Fruit fly (Drosophila melanogaster) whole organism, embryonic: Measurements from ENCODE around the gene CG32073.

Experiments used
- Atf-2 ChIP-seq: fragments of 200-800 bp; sonication (Bioruptor generic); optimal IDR thresholded peaks from 2 replicates; lab custom pipeline; 2016; ENCODE audit warnings: missing biosample characterization, missing genetic modification characterization
- Atf6 ChIP-seq: fragments of 200-800 bp; sonication (Bioruptor generic); IDR thresholded peaks from 2 replicates; pipeline ENCODE4 v1.3.6; 2022; ENCODE audit warnings: missing biosample characterization, missing genetic modification characterization
- Bteb2 ChIP-seq: fragments of 200-800 bp; sonication (Bioruptor generic); optimal IDR thresholded peaks from 2 replicates; lab custom pipeline; 2016; ENCODE audit warnings: missing biosample characterization, missing genetic modification characterization
- CG10959 ChIP-seq: fragments of 200-800 bp; sonication (Bioruptor generic); IDR thresholded peaks from 2 replicates; pipeline ENCODE4 v1.3.6; 2022; ENCODE audit warnings: missing biosample characterization, missing genetic modification characterization
- CG11085 ChIP-seq: fragments of 200-800 bp; sonication (Bioruptor generic); IDR thresholded peaks from 2 replicates; pipeline ENCODE4 v1.3.6; 2022; ENCODE audit warnings: missing biosample characterization, missing genetic modification characterization
- CG11247 ChIP-seq: fragments of 200-800 bp; sonication (Bioruptor generic); IDR thresholded peaks from 2 replicates; pipeline ENCODE4 v1.3.6; 2022; ENCODE audit warnings: missing biosample characterization, missing genetic modification characterization
- CG13296 ChIP-seq: fragments of 200-800 bp; sonication (Bioruptor generic); optimal IDR thresholded peaks from 3 replicates; lab custom pipeline; 2018; ENCODE audit warnings: missing biosample characterization, mild to moderate bottlenecking, missing genetic modification characterization
- CG15073 ChIP-seq: fragments of 200-800 bp; sonication (Bioruptor generic); optimal IDR thresholded peaks from 2 replicates; lab custom pipeline; 2016; ENCODE audit warnings: missing biosample characterization, missing genetic modification characterization
- CG17912 ChIP-seq: fragments of 200-800 bp; sonication (Bioruptor generic); optimal IDR thresholded peaks from 2 replicates; lab custom pipeline; 2018; ENCODE audit warnings: missing biosample characterization, mild to moderate bottlenecking, missing genetic modification characterization
- CG1832 ChIP-seq: fragments of 200-800 bp; sonication (Bioruptor generic); optimal IDR thresholded peaks from 2 replicates; lab custom pipeline; 2017; ENCODE audit warnings: missing biosample characterization, mild to moderate bottlenecking, missing genetic modification characterization, inconsistent platforms
- CG18764 ChIP-seq: fragments of 200-800 bp; sonication (Bioruptor generic); optimal IDR thresholded peaks from 3 replicates; lab custom pipeline; 2016; ENCODE audit warnings: missing biosample characterization, missing genetic modification characterization
- CG31441 ChIP-seq: fragments of 200-800 bp; sonication (Bioruptor generic); IDR thresholded peaks from 2 replicates; pipeline ENCODE4 v1.3.6; 2022; ENCODE audit warnings: missing biosample characterization, missing genetic modification characterization
- CG4820 ChIP-seq: fragments of 200-800 bp; sonication (Bioruptor generic); optimal IDR thresholded peaks from 3 replicates; lab custom pipeline; 2016; ENCODE audit warnings: missing biosample characterization, missing genetic modification characterization
- CG7271 ChIP-seq: fragments of 200-800 bp; sonication (Bioruptor generic); optimal IDR thresholded peaks from 2 replicates; lab custom pipeline; 2018; ENCODE audit warnings: missing biosample characterization, mild to moderate bottlenecking, missing genetic modification characterization, moderate library complexity
- CG7928 ChIP-seq: fragments of 200-800 bp; sonication (Bioruptor generic); optimal IDR thresholded peaks from 2 replicates; lab custom pipeline; 2017; ENCODE audit warnings: missing biosample characterization, mild to moderate bottlenecking, missing genetic modification characterization
- CG9727 ChIP-seq: fragments of 200-800 bp; sonication (Bioruptor generic); optimal IDR thresholded peaks from 3 replicates; lab custom pipeline; 2017; ENCODE audit warnings: missing biosample characterization, mild to moderate bottlenecking, missing genetic modification characterization
- Dip3 ChIP-seq: fragments of 200-800 bp; sonication (Bioruptor generic); optimal IDR thresholded peaks from 3 replicates; lab custom pipeline; 2016; ENCODE audit warnings: missing biosample characterization, missing genetic modification characterization
- Doc2 ChIP-seq: fragments of 200-800 bp; sonication (Bioruptor generic); IDR thresholded peaks from 2 replicates; pipeline ENCODE4 v1.3.6; 2022; ENCODE audit warnings: missing biosample characterization, missing genetic modification characterization
- Dref ChIP-seq: fragments of 200-800 bp; sonication (Bioruptor generic); IDR thresholded peaks from 2 replicates; pipeline ENCODE4 v1.3.6; 2022; ENCODE audit warnings: missing biosample characterization, missing genetic modification characterization
- E2f1 ChIP-seq: fragments of 200-800 bp; sonication (Bioruptor generic); IDR thresholded peaks from 2 replicates; pipeline ENCODE4 v1.3.6; 2022; ENCODE audit warnings: missing biosample characterization, missing genetic modification characterization
- Eip74EF ChIP-seq, 2 experiments: fragments of 200-800 bp in 1 of 2; fragments of >200 bp in 1 of 2; sonication (Bioruptor generic) in 1 of 2; optimal IDR thresholded peaks; 2 replicates each; lab custom pipeline; 2017 to 2019; ENCODE audit warnings: missing biosample characterization in 2 of 2, missing genetic modification characterization in 2 of 2, mild to moderate bottlenecking in 1 of 2, moderate library complexity in 1 of 2
- HLH3B ChIP-seq: fragments of 200-800 bp; sonication (Bioruptor generic); IDR thresholded peaks from 2 replicates; pipeline ENCODE4 v1.3.6; 2022; ENCODE audit warnings: missing biosample characterization, missing genetic modification characterization
- HLHmδ ChIP-seq: fragments of 200-800 bp; sonication (Bioruptor generic); optimal IDR thresholded peaks from 2 replicates; lab custom pipeline; 2018; ENCODE audit warnings: missing biosample characterization, mild to moderate bottlenecking, missing genetic modification characterization, moderate library complexity
- HmgZ ChIP-seq: fragments of 200-800 bp; sonication (Bioruptor generic); optimal IDR thresholded peaks from 2 replicates; lab custom pipeline; 2018; ENCODE audit warnings: missing biosample characterization, mild to moderate bottlenecking, missing genetic modification characterization
- Hr51 ChIP-seq, 2 experiments: fragments of 200-800 bp; sonication (Bioruptor generic); optimal IDR thresholded peaks; 2 replicates in 1 of 2; 3 replicates in 1 of 2; lab custom pipeline; 2016 to 2018; ENCODE audit warnings: missing biosample characterization in 2 of 2, missing genetic modification characterization in 2 of 2, mild to moderate bottlenecking in 1 of 2, moderate library complexity in 1 of 2
- Lpt ChIP-seq: fragments of >200 bp; optimal IDR thresholded peaks from 2 replicates; lab custom pipeline; 2018; ENCODE audit warnings: missing biosample characterization, missing genetic modification characterization
- MESR4 ChIP-seq: fragments of 200-800 bp; sonication (Bioruptor generic); optimal IDR thresholded peaks from 2 replicates; lab custom pipeline; 2018; ENCODE audit warnings: missing biosample characterization, mild to moderate bottlenecking, missing genetic modification characterization, moderate library complexity
- MTF-1 ChIP-seq: fragments of 200-800 bp; sonication (Bioruptor generic); optimal IDR thresholded peaks from 2 replicates; lab custom pipeline; 2018; ENCODE audit warnings: missing biosample characterization, mild to moderate bottlenecking, missing genetic modification characterization, borderline replicate concordance
- Med ChIP-seq: fragments of 200-800 bp; sonication (Bioruptor generic); peaks from one replicate; lab custom pipeline; 2016; ENCODE audit warnings: missing biosample characterization, missing genetic modification characterization, mild to moderate bottlenecking, inconsistent platforms, moderate library complexity
- Sox100B ChIP-seq: fragments of 200-800 bp; sonication (Bioruptor generic); optimal IDR thresholded peaks from 3 replicates; lab custom pipeline; 2018; ENCODE audit warnings: missing biosample characterization, mild to moderate bottlenecking, missing genetic modification characterization
- Xrp1 ChIP-seq: fragments of 200-800 bp; sonication (Bioruptor generic); IDR thresholded peaks from 2 replicates; pipeline ENCODE4 v1.3.6; 2022; ENCODE audit warnings: missing biosample characterization, missing genetic modification characterization
- ase ChIP-seq: fragments of 200-800 bp; sonication (Bioruptor generic); IDR thresholded peaks from 3 replicates; pipeline ENCODE4 v1.3.6; 2022; ENCODE audit warnings: missing biosample characterization, missing genetic modification characterization
- ci ChIP-seq: fragments of 200-800 bp; sonication (Bioruptor generic); IDR thresholded peaks from 3 replicates; pipeline ENCODE4 v1.3.6; 2022; ENCODE audit warnings: missing biosample characterization, missing genetic modification characterization
- dan ChIP-seq: fragments of 200-800 bp; sonication (Bioruptor generic); IDR thresholded peaks from 2 replicates; pipeline ENCODE4 v1.3.6; 2022; ENCODE audit warnings: missing biosample characterization, missing genetic modification characterization
- eyg ChIP-seq: fragments of 200-800 bp; sonication (Bioruptor generic); optimal IDR thresholded peaks from 3 replicates; lab custom pipeline; 2016; ENCODE audit warnings: missing biosample characterization, missing genetic modification characterization
- grau ChIP-seq: fragments of 200-800 bp; optimal IDR thresholded peaks from 3 replicates; lab custom pipeline; 2019; ENCODE audit warnings: missing biosample characterization, mild to moderate bottlenecking, missing genetic modification characterization, moderate library complexity
- gt ChIP-seq: fragments of 200-800 bp; sonication (Bioruptor generic); IDR thresholded peaks from 2 replicates; pipeline ENCODE4 v1.3.6; 2022; ENCODE audit warnings: missing biosample characterization, missing genetic modification characterization
- jigr1 ChIP-seq: fragments of 200-800 bp; sonication (Bioruptor generic); IDR thresholded peaks from 3 replicates; pipeline ENCODE4 v1.3.6; 2022; ENCODE audit warnings: missing biosample characterization, missing genetic modification characterization
- ken ChIP-seq: fragments of 200-800 bp; sonication (Bioruptor generic); IDR thresholded peaks from 3 replicates; pipeline ENCODE4 v1.3.6; 2022; ENCODE audit warnings: missing biosample characterization, missing genetic modification characterization
- lbe ChIP-seq: fragments of 200-800 bp; sonication (Bioruptor generic); optimal IDR thresholded peaks from 2 replicates; lab custom pipeline; 2016; ENCODE audit warnings: missing biosample characterization, mild to moderate bottlenecking, missing genetic modification characterization
- mld ChIP-seq: fragments of 200-800 bp; sonication (Bioruptor generic); IDR thresholded peaks from 3 replicates; pipeline ENCODE4 v1.3.6; 2022; ENCODE audit warnings: missing biosample characterization, missing genetic modification characterization; ENCODE audit not compliant: partially characterized antibody
- nom ChIP-seq: fragments of 200-800 bp; sonication (Bioruptor generic); optimal IDR thresholded peaks from 2 replicates; lab custom pipeline; 2017; ENCODE audit warnings: missing biosample characterization, missing genetic modification characterization, mild to moderate bottlenecking, moderate library complexity, missing genetic modification reagents
- onecut ChIP-seq: fragments of 200-800 bp; sonication (Bioruptor generic); IDR thresholded peaks from 2 replicates; pipeline ENCODE4 v1.3.6; 2022; ENCODE audit warnings: missing biosample characterization, missing genetic modification characterization
- pan ChIP-seq, 4 experiments: fragments of >200 bp in 3 of 4; fragments of 200-800 bp in 1 of 4; sonication (Bioruptor generic) in 1 of 4; optimal IDR thresholded peaks in 3 of 4; IDR thresholded peaks in 1 of 4; 2 replicates each; pipeline versions ENCODE4 v1.3.6 to Lab custom; 2017 to 2022; ENCODE audit warnings: missing biosample characterization in 2 of 4, missing genetic modification characterization in 2 of 4, mixed read lengths in 1 of 4
- phol ChIP-seq: fragments of 200-800 bp; sonication (Bioruptor generic); optimal IDR thresholded peaks from 3 replicates; lab custom pipeline; 2018; ENCODE audit warnings: missing biosample characterization, mild to moderate bottlenecking, missing genetic modification characterization, moderate library complexity
- psq ChIP-seq: fragments of 200-800 bp; sonication (Bioruptor generic); optimal IDR thresholded peaks from 2 replicates; lab custom pipeline; 2017; ENCODE audit warnings: missing biosample characterization, missing genetic modification characterization
- salm ChIP-seq: fragments of 200-800 bp; sonication (Bioruptor generic); optimal IDR thresholded peaks from 2 replicates; lab custom pipeline; 2018; ENCODE audit warnings: missing biosample characterization, mild to moderate bottlenecking, missing genetic modification characterization
- sisA ChIP-seq: fragments of 200-800 bp; sonication (Bioruptor generic); IDR thresholded peaks from 2 replicates; pipeline ENCODE4 v1.3.6; 2022; ENCODE audit warnings: missing biosample characterization, missing genetic modification characterization

CG32073 gene

dm6 chr3L:11069764-11070163, 37.6 kb downstream of the CG32073 start, which contains the start of gene CG6310:
Gene CG6310, minus strand, starts transcription at chr3L:11069864.
- peak; percentile 75 for TF ChIP-seq CG15073
- TF ChIP-seq CG9727 (GFP tag; lab: Kevin White, UChicago), result no peak
- no peak for TF ChIP-seq ken (GFP tag; lab: Robert Waterston, UW)
- no peak for TF ChIP-seq onecut (GFP tag; lab: Robert Waterston, UW)
- no peak for TF ChIP-seq Atf-2 (GFP tag; lab: Kevin White, UChicago)
- TF ChIP-seq CG18764, result no peak
- TF ChIP-seq Med (GFP tag; lab: Kevin White, UChicago), result peak; percentile 45
- 0 out of 2 replicates have a peak, but pooled peaks have one; percentile 20 for TF ChIP-seq Atf6 (GFP tag; lab: Robert Waterston, UW)

dm6 chr3L:11065850-11066249, 41.5 kb downstream of the CG32073 start:
- TF ChIP-seq CG7271 (tag; lab: Kevin White, UChicago) (no peak), CG13296 (GFP tag; lab: Kevin White, UChicago) (peak; percentile 48), CG11247 (GFP tag; lab: Robert Waterston, UW) (no peak), phol (no peak), nom (peak; percentile 48), grau (tag; lab: Kevin White, UChicago) (no peak), HLHmδ (GFP tag; lab: Kevin White, UChicago) (no peak), ci (GFP tag; lab: Robert Waterston, UW) (0 out of 3 replicates have a peak, but pooled peaks have one; percentile 25), Xrp1 (GFP tag; lab: Robert Waterston, UW) (no peak), Doc2 (no peak), CG31441 (GFP tag; lab: Robert Waterston, UW) (no peak), mld (GFP tag; lab: Robert Waterston, UW) (no peak), Med (GFP tag; lab: Kevin White, UChicago) (peak; percentile 64), CG10959 (GFP tag; lab: Robert Waterston, UW) (no peak), HLH3B (no peak), CG7928 (GFP tag; lab: Kevin White, UChicago) (no peak)

- peak; percentile 56 for TF ChIP-seq psq (GFP tag; lab: Kevin White, UChicago)
- TF ChIP-seq Sox100B, result peak; percentile 77
- no peak for TF ChIP-seq Dref (GFP tag; lab: Robert Waterston, UW)
- TF ChIP-seq Eip74EF (GFP tag; optimal IDR thresholded peaks at IDR 0.05; lab: Kevin White, UChicago), result peak in 1 of 2 experiments; percentile 35
- peak; percentile 86 for TF ChIP-seq ase (GFP tag; lab: Robert Waterston, UW)
- peak; percentile 87 for TF ChIP-seq Bteb2 (GFP tag; lab: Kevin White, UChicago)
- TF ChIP-seq Lpt (GFP tag; lab: Kevin White, UChicago), result no peak
- peak; percentile 76 for TF ChIP-seq eyg (GFP tag; lab: Kevin White, UChicago)
- peak; percentile 55; the same call in 1 of the 2 replicates for TF ChIP-seq dan (GFP tag; lab: Robert Waterston, UW)
- TF ChIP-seq HmgZ (tag; lab: Kevin White, UChicago), result peak; percentile 92
- TF ChIP-seq salm, result peak; percentile 24
- TF ChIP-seq gt (GFP tag; lab: Robert Waterston, UW), result peak; percentile 75; the same call in 1 of the 2 replicates
- no peak for TF ChIP-seq CG1832 (GFP tag; lab: Kevin White, UChicago)
- peak; percentile 88 for TF ChIP-seq grau (tag; lab: Kevin White, UChicago)
- TF ChIP-seq Hr51 (GFP tag; optimal IDR thresholded peaks at IDR 0.05; lab: Kevin White, UChicago), result peak; percentile 83 to 93
- TF ChIP-seq E2f1 (GFP tag; lab: Robert Waterston, UW), result peak; percentile 90
- no peak for TF ChIP-seq MTF-1 (GFP tag; lab: Kevin White, UChicago)
- peak; percentile 92 for TF ChIP-seq sisA (GFP tag; lab: Robert Waterston, UW)
- TF ChIP-seq MESR4 (GFP tag; lab: Kevin White, UChicago), result peak; percentile 57
- TF ChIP-seq CG4820 (GFP tag; lab: Kevin White, UChicago), result peak; percentile 78
- peak; percentile 51; the same call in 1 of the 3 replicates for TF ChIP-seq jigr1
- peak; percentile 41 for TF ChIP-seq CG17912 (GFP tag; lab: Kevin White, UChicago)
- peak; percentile 64 for TF ChIP-seq CG11085 (GFP tag; lab: Robert Waterston, UW)
- TF ChIP-seq Dip3 (GFP tag; lab: Kevin White, UChicago), result peak; percentile 91
- peak; percentile 73 for TF ChIP-seq lbe
- TF ChIP-seq pan (optimal IDR thresholded peaks at IDR 0.05; lab: Kevin White, UChicago), result no peak
- peak in 1 of 2 experiments; percentile 92 for TF ChIP-seq pan (GFP tag; optimal IDR thresholded peaks at IDR 0.05 in 1 of 2, IDR thresholded peaks at IDR 0.05 in 1 of 2)
These were observed 42.7 kb downstream of the CG32073 start, which contains the start of the genes CG32075, CG45101 and SuUR for dm6 chr3L:11064689-11065088. Gene CG32075, minus strand, starts transcription at chr3L:11064941. Gene CG45101, plus strand, starts transcription at chr3L:11064991. Gene SuUR, plus strand, starts transcription at chr3L:11064991.
